Worm (Caenorhabditis elegans) whole organism, L1 larva: ENCODE results near the gene str-182.

Experiments used
- C04F5.9 ChIP-seq: sonication (generic microtip); optimal IDR thresholded peaks from 2 replicates; lab custom pipeline; 2016; ENCODE audit warnings: missing genetic modification characterization, missing compliant biosample characterization
- C16A3.4 ChIP-seq: fragments of 150-350 bp; optimal IDR thresholded peaks from 2 replicates; lab custom pipeline; 2014; ENCODE audit warnings: missing biosample characterization, missing genetic modification characterization
- C34B4.2 ChIP-seq: sonication (generic microtip); optimal IDR thresholded peaks from 2 replicates; lab custom pipeline; 2017; ENCODE audit warnings: mild to moderate bottlenecking, missing genetic modification characterization, missing compliant biosample characterization
- F16B12.6 ChIP-seq: fragments of 150-350 bp; optimal IDR thresholded peaks from 2 replicates; lab custom pipeline; 2014; ENCODE audit warnings: missing biosample characterization, missing genetic modification characterization
- Y116A8C.19 ChIP-seq: sonication (generic microtip); optimal IDR thresholded peaks from 2 replicates; lab custom pipeline; 2016; ENCODE audit warnings: missing compliant biosample characterization, missing genetic modification characterization, borderline replicate concordance
- ceh-63 ChIP-seq: fragments of 200-800 bp; sonication (Bioruptor generic); optimal IDR thresholded peaks from 2 replicates; lab custom pipeline; 2018; ENCODE audit warnings: mild to moderate bottlenecking, missing genetic modification characterization, missing compliant biosample characterization
- ceh-88 ChIP-seq: fragments of 200-800 bp; sonication (Bioruptor generic); IDR thresholded peaks from 2 replicates; pipeline ENCODE4 v1.3.6; 2022; ENCODE audit warnings: missing genetic modification characterization, missing compliant biosample characterization
- ces-1 ChIP-seq: fragments of 150-350 bp; optimal IDR thresholded peaks from 2 replicates; lab custom pipeline; 2014; ENCODE audit warnings: missing biosample characterization, missing genetic modification reagents, missing genetic modification characterization
- dpl-1 ChIP-seq, 3 experiments: fragments of 150-350 bp in 2 of 3; sonication (generic microtip) in 1 of 3; optimal IDR thresholded peaks; 2 replicates each; lab custom pipeline; 2014 to 2017; ENCODE audit warnings: missing biosample characterization in 3 of 3, missing genetic modification characterization in 3 of 3, missing genetic modification reagents in 3 of 3
- dsc-1 ChIP-seq: sonication (generic microtip); optimal IDR thresholded peaks from 2 replicates; lab custom pipeline; 2016; ENCODE audit warnings: mild to moderate bottlenecking, missing genetic modification characterization, missing compliant biosample characterization
- efl-3 ChIP-seq: fragments of 200-800 bp; sonication (Bioruptor generic); optimal IDR thresholded peaks from 2 replicates; lab custom pipeline; 2018; ENCODE audit warnings: mild to moderate bottlenecking, missing genetic modification characterization, missing compliant biosample characterization
- egl-13 ChIP-seq: sonication (generic microtip); optimal IDR thresholded peaks from 2 replicates; lab custom pipeline; 2016; ENCODE audit warnings: missing genotype, missing genetic modification reagents, missing genetic modification characterization, missing compliant biosample characterization
- elt-2 ChIP-seq: sonication (generic microtip); optimal IDR thresholded peaks from 2 replicates; lab custom pipeline; 2016; ENCODE audit warnings: missing genetic modification characterization, mild to moderate bottlenecking, inconsistent platforms, missing compliant biosample characterization, missing genetic modification reagents
- elt-3 ChIP-seq, 6 experiments: fragments of 150-350 bp in 1 of 6; sonication (generic microtip); optimal IDR thresholded peaks; 2 replicates each; lab custom pipeline; 2017 to 2018; ENCODE audit warnings: missing biosample characterization in 6 of 6, missing genetic modification characterization in 6 of 6, inconsistent platforms in 1 of 6
- ets-5 ChIP-seq: fragments of 200-800 bp; sonication (Bioruptor generic); IDR thresholded peaks from 2 replicates; pipeline ENCODE4 v1.3.6; 2022; ENCODE audit warnings: missing genetic modification characterization, missing compliant biosample characterization
- fkh-4 ChIP-seq: sonication (generic microtip); optimal IDR thresholded peaks from 2 replicates; lab custom pipeline; 2016; ENCODE audit warnings: missing compliant biosample characterization, missing genetic modification characterization, borderline replicate concordance
- grh-1 ChIP-seq: fragments of 200-800 bp; sonication (Bioruptor generic); IDR thresholded peaks from 2 replicates; pipeline ENCODE4 v1.3.6; 2022; ENCODE audit warnings: missing genetic modification reagents, missing genetic modification characterization, missing compliant biosample characterization
- hpl-2 ChIP-seq: fragments of 150-350 bp; optimal IDR thresholded peaks from 2 replicates; lab custom pipeline; 2014; ENCODE audit warnings: missing biosample characterization, missing genetic modification reagents, missing genetic modification characterization
- lin-15B ChIP-seq: fragments of 150-350 bp; sonication (generic microtip); optimal IDR thresholded peaks from 3 replicates; lab custom pipeline; 2014; ENCODE audit warnings: missing biosample characterization, missing genetic modification characterization
- lir-3 ChIP-seq: sonication (generic microtip); optimal IDR thresholded peaks from 2 replicates; lab custom pipeline; 2016; ENCODE audit warnings: mild to moderate bottlenecking, missing genetic modification characterization, moderate library complexity, missing compliant biosample characterization; ENCODE audit not compliant: poor library complexity
- lsy-2 ChIP-seq, 2 experiments: fragments of 150-350 bp; optimal IDR thresholded peaks; 2 replicates each; lab custom pipeline; 2014; ENCODE audit warnings: missing biosample characterization in 2 of 2, missing genetic modification characterization in 2 of 2
- nhr-12 ChIP-seq: sonication (generic microtip); optimal IDR thresholded peaks from 2 replicates; lab custom pipeline; 2017; ENCODE audit warnings: missing biosample characterization, missing genetic modification characterization
- nhr-19 ChIP-seq: fragments of 200-800 bp; sonication (Bioruptor generic); conservative IDR thresholded peaks from 2 replicates; pipeline ENCODE4 v1.3.6; 2022; ENCODE audit warnings: missing genetic modification characterization, missing compliant biosample characterization
- nhr-237 ChIP-seq: fragments of 150-350 bp; optimal IDR thresholded peaks from 2 replicates; lab custom pipeline; 2014; ENCODE audit warnings: missing biosample characterization, missing genetic modification characterization
- nhr-28 ChIP-seq: fragments of 150-350 bp; optimal IDR thresholded peaks from 2 replicates; lab custom pipeline; 2014; ENCODE audit warnings: missing biosample characterization, missing genetic modification characterization
- nhr-71 ChIP-seq: sonication (generic microtip); optimal IDR thresholded peaks from 2 replicates; lab custom pipeline; 2016; ENCODE audit warnings: mild to moderate bottlenecking, missing genetic modification characterization, moderate library complexity, missing compliant biosample characterization
- nhr-76 ChIP-seq: sonication (generic microtip); optimal IDR thresholded peaks from 2 replicates; lab custom pipeline; 2017; ENCODE audit warnings: missing biosample characterization, missing genetic modification characterization
- nhr-77 ChIP-seq: fragments of 150-350 bp; optimal IDR thresholded peaks from 2 replicates; lab custom pipeline; 2014; ENCODE audit warnings: missing biosample characterization, missing genetic modification characterization
- nhr-90 ChIP-seq: sonication (generic microtip); optimal IDR thresholded peaks from 2 replicates; lab custom pipeline; 2016; ENCODE audit warnings: mild to moderate bottlenecking, missing genetic modification characterization, missing compliant biosample characterization; ENCODE audit not compliant: poor library complexity
- pax-3 ChIP-seq: fragments of 200-800 bp; sonication (Bioruptor generic); optimal IDR thresholded peaks from 2 replicates; lab custom pipeline; 2018; ENCODE audit warnings: mild to moderate bottlenecking, missing genetic modification characterization, moderate library complexity, missing compliant biosample characterization
- snpc-4 ChIP-seq: fragments of 150-350 bp; optimal IDR thresholded peaks from 2 replicates; lab custom pipeline; 2014; ENCODE audit warnings: missing biosample characterization, missing genetic modification characterization
- snu-23 ChIP-seq: sonication (generic microtip); optimal IDR thresholded peaks from 2 replicates; lab custom pipeline; 2016; ENCODE audit warnings: missing genetic modification characterization, missing compliant biosample characterization
- sup-37 ChIP-seq: fragments of 200-800 bp; sonication (Bioruptor generic); optimal IDR thresholded peaks from 2 replicates; lab custom pipeline; 2018; ENCODE audit warnings: mild to moderate bottlenecking, missing genetic modification characterization, missing compliant biosample characterization
- swsn-7 ChIP-seq: sonication (generic microtip); optimal IDR thresholded peaks from 2 replicates; lab custom pipeline; 2016; ENCODE audit warnings: missing genetic modification characterization, missing compliant biosample characterization
- unc-130 ChIP-seq: fragments of 150-350 bp; optimal IDR thresholded peaks from 2 replicates; lab custom pipeline; 2017; ENCODE audit warnings: missing biosample characterization, missing genetic modification characterization, inconsistent platforms
- unc-62 ChIP-seq: fragments of 150-350 bp; optimal IDR thresholded peaks from 2 replicates; lab custom pipeline; 2014; ENCODE audit warnings: missing biosample characterization, missing genetic modification reagents, missing genetic modification characterization
- ztf-11 ChIP-seq, 2 experiments: sonication (generic microtip); optimal IDR thresholded peaks; 2 replicates each; lab custom pipeline; 2016 to 2017; ENCODE audit warnings: missing genetic modification characterization in 2 of 2, missing biosample characterization in 1 of 2, missing compliant biosample characterization in 1 of 2
- ztf-4 ChIP-seq: fragments of 150-350 bp; optimal IDR thresholded peaks from 2 replicates; lab custom pipeline; 2014; ENCODE audit warnings: missing biosample characterization, missing genetic modification characterization

str-182 gene

ce11 chrV:10229222-10229879 is 3.9 kb downstream of the str-182 start, which contains the start of the genes pyt-1 and fipr-7:
TSS of gene pyt-1 (minus strand) at chrV:10229322.
TSS of gene fipr-7 (plus strand) at chrV:10229829.
- TF ChIP-seq dsc-1 (peak; percentile 61), grh-1 (GFP tag; lab: Robert Waterston, UW) (no peak)

DNA sequence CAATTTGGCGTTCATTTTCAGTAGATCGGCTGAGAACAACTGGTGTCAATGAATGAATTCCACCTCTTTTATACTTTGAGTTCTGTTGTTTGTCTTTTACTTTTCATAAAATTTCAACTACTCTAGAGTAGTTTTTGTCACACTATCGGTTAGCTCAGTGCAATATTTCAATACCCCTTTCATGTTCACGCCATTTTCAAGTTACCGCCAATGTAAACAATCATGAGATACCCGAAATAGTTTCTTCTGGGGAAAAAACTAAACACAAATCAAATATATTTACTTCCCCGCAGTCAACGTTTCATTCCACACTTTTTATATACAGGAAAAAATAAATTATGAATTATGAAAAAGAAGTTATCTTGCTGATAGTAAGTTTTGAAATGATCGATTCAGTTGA is 4.9 kb downstream of the str-182 start, which contains the start of gene fipr-4:
Gene fipr-4, minus strand, starts transcription at position 101 of the 400 bp plus-strand sequence.
- TF ChIP-seq nhr-12 (tag; lab: Kevin White, UChicago) (no peak), Y116A8C.19 (tag; lab: Kevin White, UChicago) (no peak), ztf-4 (tag; lab: Kevin White, UChicago) (no peak), snu-23 (no peak), C04F5.9 (no peak)
- TF ChIP-seq, all 84 proteins: peak for 0

DNA sequence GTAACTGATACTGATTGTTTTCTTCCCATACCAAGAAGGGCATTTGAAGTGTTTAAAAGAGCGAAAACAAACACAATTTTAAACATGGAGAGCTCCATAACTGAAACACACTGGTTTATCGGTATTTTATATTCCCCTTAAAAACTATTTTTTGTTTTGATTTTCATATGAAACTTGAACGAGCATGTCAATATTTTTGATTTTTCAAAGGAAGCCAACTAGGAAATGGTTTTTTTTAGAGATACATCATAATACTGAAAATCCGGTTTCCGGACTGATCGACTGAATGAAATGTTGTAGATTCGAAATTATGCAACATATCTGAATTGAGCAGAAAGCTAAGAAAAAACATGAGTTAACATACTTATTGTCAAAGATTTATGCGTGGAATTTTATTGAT is 5.9 kb downstream of the str-182 start, which contains the start of gene ttr-19:
Gene ttr-19, minus strand, starts transcription at position 101 of the 400 bp plus-strand sequence.
- TF ChIP-seq swsn-7 (tag; lab: Kevin White, UChicago) (no peak), nhr-71 (tag; lab: Kevin White, UChicago) (no peak), efl-3 (GFP tag; lab: Kevin White, UChicago) (no peak), ceh-63 (no peak), ceh-88 (GFP tag; lab: Robert Waterston, UW) (no peak), lir-3 (no peak), ets-5 (GFP tag; lab: Robert Waterston, UW) (no peak), C34B4.2 (tag; lab: Kevin White, UChicago) (no peak), unc-130 (tag; lab: Kevin White, UChicago) (no peak), dpl-1 (GFP tag; optimal IDR thresholded peaks at IDR 0.05; lab: Kevin White, UChicago) (no peak), grh-1 (GFP tag; lab: Robert Waterston, UW) (no peak)
- TF ChIP-seq, all 84 proteins: peak for 0

ce11 chrV:10225610-10226009 is 7.6 kb downstream of the str-182 start, which contains the start of gene daf-36:
TSS of gene daf-36 (minus strand) at chrV:10225710.
- TF ChIP-seq lin-15B (no peak), C16A3.4 (tag; lab: Kevin White, UChicago) (no peak), fkh-4 (no peak), egl-13 (tag; lab: Kevin White, UChicago) (no peak), C34B4.2 (tag; lab: Kevin White, UChicago) (no peak), unc-62 (GFP tag; lab: Kevin White, UChicago) (no peak), nhr-77 (tag; lab: Kevin White, UChicago) (no peak), sup-37 (GFP tag; lab: Kevin White, UChicago) (no peak), elt-2 (no peak), nhr-76 (no peak), lsy-2 (tag; optimal IDR thresholded peaks at IDR 0.05; lab: Kevin White, UChicago) (no peak)

DNA sequence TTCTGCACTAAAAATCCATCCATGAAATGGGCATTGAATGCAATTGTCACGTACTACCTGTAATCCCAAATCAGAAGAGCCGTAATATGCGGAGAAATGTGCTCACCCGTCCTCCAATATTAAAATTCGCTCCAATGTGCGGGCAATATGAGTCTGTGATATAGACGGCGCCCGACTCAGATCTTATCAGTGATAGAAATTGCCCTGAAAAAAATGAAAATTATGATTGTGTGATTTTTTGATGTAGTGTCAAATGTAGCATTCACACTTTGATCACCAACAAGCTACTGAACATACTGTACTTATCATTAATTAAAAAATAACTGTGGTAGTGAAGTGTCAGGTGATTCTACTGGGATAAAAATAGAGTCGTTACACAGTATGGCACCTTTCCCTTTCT is 8.6 kb downstream of the str-182 start:
- TF ChIP-seq elt-2 (peak; percentile 2), pax-3 (tag; lab: Kevin White, UChicago) (no peak)

- TF ChIP-seq nhr-90 (tag; lab: Kevin White, UChicago) (no peak), nhr-77 (tag; lab: Kevin White, UChicago) (no peak), nhr-237 (tag; lab: Kevin White, UChicago) (no peak), nhr-76 (no peak), F16B12.6 (tag; lab: Kevin White, UChicago) (no peak), nhr-12 (tag; lab: Kevin White, UChicago) (no peak), ztf-11 (tag; optimal IDR thresholded peaks at IDR 0.05; lab: Kevin White, UChicago) (no peak), nhr-19 (no peak), lir-3 (no peak), hpl-2 (GFP tag; lab: Kevin White, UChicago) (no peak), elt-3 (tag; optimal IDR thresholded peaks at IDR 0.05; lab: Kevin White, UChicago) (no peak), nhr-71 (tag; lab: Kevin White, UChicago) (no peak), nhr-28 (no peak), ces-1 (no peak), snpc-4 (tag; lab: Kevin White, UChicago) (no peak)
- TF ChIP-seq, all 84 proteins: peak for 0
Observed at ce11 chrV:10222007-10222406, 11.2 kb downstream of the str-182 start, which contains the start of gene C12D8.20. TSS of gene C12D8.20 (plus strand) at chrV:10222307.
